Worm (Caenorhabditis elegans) whole organism, early embryonic: Measurements from ENCODE around the gene Y43F8C.17.

ENCODE experiments used
- B0310.2 ChIP-seq: sonication (generic microtip); optimal IDR thresholded peaks from 2 replicates; lab custom pipeline; 2016; ENCODE audit warnings: mild to moderate bottlenecking, missing genetic modification characterization, missing compliant biosample characterization
- F13C5.2 ChIP-seq: sonication (generic microtip); optimal IDR thresholded peaks from 2 replicates; lab custom pipeline; 2017; ENCODE audit warnings: mild to moderate bottlenecking, missing genetic modification characterization, inconsistent platforms, missing compliant biosample characterization
- ama-1 ChIP-seq: fragments of 150-350 bp; optimal IDR thresholded peaks from 2 replicates; lab custom pipeline; 2014
- ceh-13 ChIP-seq: fragments of 200-800 bp; sonication (Bioruptor generic); optimal IDR thresholded peaks from 2 replicates; lab custom pipeline; 2018; ENCODE audit warnings: mild to moderate bottlenecking, missing genetic modification characterization, missing compliant biosample characterization
- ceh-36 ChIP-seq: sonication (generic microtip); optimal IDR thresholded peaks from 2 replicates; lab custom pipeline; 2016; ENCODE audit warnings: missing genetic modification characterization, inconsistent platforms, missing compliant biosample characterization
- ets-7 ChIP-seq: sonication (generic microtip); optimal IDR thresholded peaks from 2 replicates; lab custom pipeline; 2016; ENCODE audit warnings: missing genotype, missing genetic modification characterization, missing compliant biosample characterization
- flt-1 ChIP-seq: fragments of 200-800 bp; sonication (Bioruptor generic); IDR thresholded peaks from 2 replicates; pipeline ENCODE4 v1.3.6; 2022; ENCODE audit warnings: missing genetic modification characterization, missing compliant biosample characterization
- hmg-4 ChIP-seq: fragments of 200-800 bp; sonication (Bioruptor generic); optimal IDR thresholded peaks from 2 replicates; lab custom pipeline; 2018; ENCODE audit warnings: mild to moderate bottlenecking, missing genetic modification characterization, missing compliant biosample characterization
- hnd-1 ChIP-seq: sonication (generic microtip); optimal IDR thresholded peaks from 2 replicates; lab custom pipeline; 2016; ENCODE audit warnings: missing genetic modification characterization, missing compliant biosample characterization
- tbx-11 ChIP-seq: fragments of 200-800 bp; sonication (Bioruptor generic); IDR thresholded peaks from 2 replicates; pipeline ENCODE4 v1.3.6; 2022; ENCODE audit warnings: missing genetic modification characterization, missing compliant biosample characterization
- tbx-37 ChIP-seq: fragments of 200-800 bp; sonication (Bioruptor generic); conservative IDR thresholded peaks from 2 replicates; pipeline ENCODE4 v1.3.6; 2022; ENCODE audit warnings: missing genetic modification reagents, missing genetic modification characterization, missing compliant biosample characterization

DNA sequence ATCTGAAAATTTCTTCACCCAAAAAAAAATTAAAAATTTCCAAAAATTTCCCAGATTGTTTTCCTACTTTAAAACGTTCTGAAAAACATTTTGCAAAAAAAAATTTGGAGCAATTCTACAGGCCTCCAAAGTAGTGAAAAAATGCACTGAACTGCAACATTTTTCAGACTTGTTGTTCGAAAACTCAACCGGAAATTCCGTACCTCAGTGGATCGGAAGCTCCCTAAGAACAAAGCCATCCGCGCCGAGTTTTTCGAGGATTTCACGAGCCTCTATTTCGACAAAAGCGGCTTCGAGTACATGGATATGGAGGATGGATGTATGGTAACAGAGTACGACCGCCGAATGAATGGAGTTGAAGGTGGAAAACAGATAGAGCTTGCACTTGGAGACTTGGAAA, 22.2 kb downstream of the Y43F8C.17 start, which contains the start of gene fbxa-131:
- no peak for TF ChIP-seq ceh-36
- no peak for TF ChIP-seq ama-1
- no peak for TF ChIP-seq ceh-13
- TF ChIP-seq flt-1: no peak
- TF ChIP-seq B0310.2 (tag; lab: Kevin White, UChicago): no peak
- TF ChIP-seq hmg-4 (GFP tag; lab: Kevin White, UChicago): no peak
- no peak for TF ChIP-seq F13C5.2 (tag; lab: Kevin White, UChicago)
- TF ChIP-seq tbx-37 (GFP tag; lab: Robert Waterston, UW): no peak
- no peak for TF ChIP-seq ets-7
- no peak for TF ChIP-seq tbx-11 (GFP tag; lab: Robert Waterston, UW)
- no peak for TF ChIP-seq hnd-1 (tag; lab: Kevin White, UChicago)
